Worm (Caenorhabditis elegans) whole organism, early embryonic: Measurements from ENCODE around the gene ZK1098.11.

Experiments used
- F13C5.2 ChIP-seq: sonication (generic microtip); optimal IDR thresholded peaks from 2 replicates; lab custom pipeline; 2017; ENCODE audit warnings: mild to moderate bottlenecking, missing genetic modification characterization, inconsistent platforms, missing compliant biosample characterization
- aly-1 ChIP-seq: sonication (generic microtip); optimal IDR thresholded peaks from 2 replicates; lab custom pipeline; 2016; ENCODE audit warnings: missing genetic modification characterization, missing compliant biosample characterization
- ama-1 ChIP-seq: fragments of 150-350 bp; optimal IDR thresholded peaks from 2 replicates; lab custom pipeline; 2014
- ceh-13 ChIP-seq: fragments of 200-800 bp; sonication (Bioruptor generic); optimal IDR thresholded peaks from 2 replicates; lab custom pipeline; 2018; ENCODE audit warnings: mild to moderate bottlenecking, missing genetic modification characterization, missing compliant biosample characterization
- ceh-36 ChIP-seq: sonication (generic microtip); optimal IDR thresholded peaks from 2 replicates; lab custom pipeline; 2016; ENCODE audit warnings: missing genetic modification characterization, inconsistent platforms, missing compliant biosample characterization
- flt-1 ChIP-seq: fragments of 200-800 bp; sonication (Bioruptor generic); IDR thresholded peaks from 2 replicates; pipeline ENCODE4 v1.3.6; 2022; ENCODE audit warnings: missing genetic modification characterization, missing compliant biosample characterization
- hmbx-1 ChIP-seq: sonication (generic microtip); optimal IDR thresholded peaks from 2 replicates; lab custom pipeline; 2016; ENCODE audit warnings: mild to moderate bottlenecking, missing genetic modification characterization, missing compliant biosample characterization
- hmg-4 ChIP-seq: fragments of 200-800 bp; sonication (Bioruptor generic); optimal IDR thresholded peaks from 2 replicates; lab custom pipeline; 2018; ENCODE audit warnings: mild to moderate bottlenecking, missing genetic modification characterization, missing compliant biosample characterization
- hnd-1 ChIP-seq: sonication (generic microtip); optimal IDR thresholded peaks from 2 replicates; lab custom pipeline; 2016; ENCODE audit warnings: missing genetic modification characterization, missing compliant biosample characterization
- pes-1 ChIP-seq: fragments of 200-800 bp; sonication (Bioruptor generic); IDR thresholded peaks from 2 replicates; pipeline ENCODE4 v1.3.6; 2022; ENCODE audit warnings: missing genetic modification reagents, missing genetic modification characterization, missing compliant biosample characterization
- scrt-1 ChIP-seq: fragments of 200-800 bp; sonication (Bioruptor generic); IDR thresholded peaks from 2 replicates; pipeline ENCODE4 v1.3.6; 2022; ENCODE audit warnings: missing genetic modification characterization, missing compliant biosample characterization
- tbx-11 ChIP-seq: fragments of 200-800 bp; sonication (Bioruptor generic); IDR thresholded peaks from 2 replicates; pipeline ENCODE4 v1.3.6; 2022; ENCODE audit warnings: missing genetic modification characterization, missing compliant biosample characterization
- tbx-37 ChIP-seq: fragments of 200-800 bp; sonication (Bioruptor generic); conservative IDR thresholded peaks from 2 replicates; pipeline ENCODE4 v1.3.6; 2022; ENCODE audit warnings: missing genetic modification reagents, missing genetic modification characterization, missing compliant biosample characterization
- tra-4 ChIP-seq: sonication (generic microtip); optimal IDR thresholded peaks from 2 replicates; lab custom pipeline; 2017; ENCODE audit warnings: missing genetic modification characterization, missing compliant biosample characterization

DNA sequence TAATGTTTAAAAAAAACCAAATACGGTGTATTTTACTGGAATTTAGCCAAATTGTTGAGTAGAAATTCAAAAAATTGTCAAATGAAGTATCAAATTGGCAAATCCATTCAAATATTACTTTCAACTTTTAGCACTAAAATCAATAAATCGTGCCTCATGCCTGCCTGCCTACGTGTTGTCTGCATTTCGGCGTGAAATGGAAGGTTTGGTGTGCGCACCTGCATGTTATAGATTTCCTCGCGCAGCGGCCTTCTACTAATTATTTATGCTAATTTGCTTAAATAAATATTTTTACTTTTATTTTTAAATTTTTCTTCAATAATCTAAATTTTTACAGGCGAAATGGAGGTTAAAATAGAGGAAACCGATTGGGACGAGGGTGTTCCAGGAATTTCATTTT is 27.6 kb upstream of the ZK1098.11 start, which contains the start of gene ZK1098.2:
- no peak for TF ChIP-seq tra-4 (tag; lab: Kevin White, UChicago)
- TF ChIP-seq tbx-37, result no peak
- TF ChIP-seq scrt-1 (GFP tag; lab: Robert Waterston, UW), result no peak
- TF ChIP-seq ceh-36 (tag; lab: Kevin White, UChicago), result no peak
- no peak for TF ChIP-seq ama-1 (lab: Kevin White, UChicago)
- no peak for TF ChIP-seq hmbx-1 (tag; lab: Kevin White, UChicago)
- no peak for TF ChIP-seq flt-1 (GFP tag; lab: Robert Waterston, UW)
- TF ChIP-seq ceh-13 (GFP tag; lab: Kevin White, UChicago), result no peak
- no peak for TF ChIP-seq hnd-1 (tag; lab: Kevin White, UChicago)
- no peak for TF ChIP-seq tbx-11
- TF ChIP-seq pes-1 (GFP tag; lab: Robert Waterston, UW), result no peak
- no peak for TF ChIP-seq aly-1 (tag; lab: Kevin White, UChicago)
- TF ChIP-seq hmg-4 (GFP tag; lab: Kevin White, UChicago), result no peak
- no peak for TF ChIP-seq F13C5.2 (tag; lab: Kevin White, UChicago)
